Worm (Caenorhabditis elegans) whole organism, L2 larva: Measurements from ENCODE around the gene nceh-1.

Experiments used
- R02D3.7 ChIP-seq: fragments of 150-350 bp; optimal IDR thresholded peaks from 2 replicates; lab custom pipeline; 2014; ENCODE audit warnings: missing biosample characterization, missing genetic modification characterization
- ama-1 ChIP-seq: fragments of 150-350 bp; optimal IDR thresholded peaks from 2 replicates; lab custom pipeline; 2018; ENCODE audit warnings: inconsistent platforms
- blmp-1 ChIP-seq: sonication (generic microtip); optimal IDR thresholded peaks from 2 replicates; lab custom pipeline; 2017; ENCODE audit warnings: missing genetic modification characterization, mild to moderate bottlenecking, missing compliant biosample characterization, antibody characterized with exemption, moderate library complexity; ENCODE audit not compliant: insufficient read depth
- crh-2 ChIP-seq: sonication (generic microtip); optimal IDR thresholded peaks from 2 replicates; lab custom pipeline; 2017; ENCODE audit warnings: missing biosample characterization, missing genetic modification characterization
- elt-3 ChIP-seq: sonication (generic microtip); optimal IDR thresholded peaks from 2 replicates; lab custom pipeline; 2017; ENCODE audit warnings: missing biosample characterization, missing genetic modification characterization
- fos-1 ChIP-seq: fragments of 150-350 bp; optimal IDR thresholded peaks from 2 replicates; lab custom pipeline; 2014; ENCODE audit warnings: missing biosample characterization, missing genetic modification characterization
- lin-39 ChIP-seq: fragments of 150-350 bp; optimal IDR thresholded peaks from 2 replicates; lab custom pipeline; 2014; ENCODE audit warnings: missing biosample characterization, missing genetic modification reagents, missing genetic modification characterization
- lsy-2 ChIP-seq, 2 experiments: fragments of 150-350 bp in 1 of 2; sonication (generic microtip) in 1 of 2; optimal IDR thresholded peaks; 2 replicates each; lab custom pipeline; 2014 to 2017; ENCODE audit warnings: missing biosample characterization in 2 of 2, missing genetic modification characterization in 2 of 2
- nhr-11 ChIP-seq: fragments of 150-350 bp; optimal IDR thresholded peaks from 2 replicates; lab custom pipeline; 2014; ENCODE audit warnings: missing biosample characterization, missing genetic modification characterization
- nhr-12 ChIP-seq: fragments of 150-350 bp; optimal IDR thresholded peaks from 2 replicates; lab custom pipeline; 2014; ENCODE audit warnings: missing biosample characterization, missing genetic modification characterization
- nhr-129 ChIP-seq: fragments of 150-350 bp; optimal IDR thresholded peaks from 2 replicates; lab custom pipeline; 2014; ENCODE audit warnings: missing biosample characterization, missing genetic modification characterization
- nhr-77 ChIP-seq: fragments of 150-350 bp; optimal IDR thresholded peaks from 2 replicates; lab custom pipeline; 2014; ENCODE audit warnings: missing biosample characterization, missing genetic modification characterization
- unc-62 ChIP-seq: fragments of 150-350 bp; optimal IDR thresholded peaks from 2 replicates; lab custom pipeline; 2014; ENCODE audit warnings: missing biosample characterization, missing genetic modification reagents, missing genetic modification characterization
- zag-1 ChIP-seq: fragments of 150-350 bp; optimal IDR thresholded peaks from 2 replicates; lab custom pipeline; 2014; ENCODE audit warnings: missing biosample characterization, missing genetic modification characterization

DNA sequence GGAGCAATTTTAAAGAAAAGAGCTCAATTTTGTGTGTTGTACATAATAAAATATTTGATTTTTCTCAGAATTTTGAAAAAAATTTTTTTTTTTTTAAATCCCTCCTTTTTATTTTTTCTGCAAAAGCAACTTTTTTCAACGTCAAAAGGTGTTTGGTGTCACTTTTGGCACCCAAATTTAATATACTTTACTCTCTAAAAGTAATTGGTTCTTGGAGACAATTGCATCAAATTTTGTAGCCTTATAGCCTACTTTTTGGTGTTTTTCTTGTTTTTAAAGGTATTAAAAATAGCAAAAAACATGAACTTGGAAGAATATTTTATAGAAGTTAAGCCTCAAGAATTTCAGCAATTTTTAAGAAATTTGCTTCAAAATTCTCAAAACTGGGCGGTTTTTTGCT lies 3.7 kb downstream of the nceh-1 start, which contains the start of gene srw-84:
- TF ChIP-seq elt-3 (tag; lab: Kevin White, UChicago): no peak
- no peak for TF ChIP-seq crh-2 (tag; lab: Kevin White, UChicago)
- no peak for TF ChIP-seq nhr-11
- no peak for TF ChIP-seq nhr-129
- no peak for TF ChIP-seq ama-1 (lab: Kevin White, UChicago)
- TF ChIP-seq unc-62: no peak
- TF ChIP-seq zag-1 (tag; lab: Kevin White, UChicago): no peak
- TF ChIP-seq fos-1 (tag; lab: Kevin White, UChicago): no peak
- TF ChIP-seq nhr-77: no peak
- no peak for TF ChIP-seq lin-39 (tag; lab: Kevin White, UChicago)
- no peak for TF ChIP-seq lsy-2 (tag; optimal IDR thresholded peaks at IDR 0.05; lab: Kevin White, UChicago)
- no peak for TF ChIP-seq nhr-12 (tag; lab: Kevin White, UChicago)
- no peak for TF ChIP-seq R02D3.7 (tag; lab: Kevin White, UChicago)
- TF ChIP-seq blmp-1 (tag; lab: Kevin White, UChicago): no peak
